Worm (Caenorhabditis elegans) whole organism, L4 larva: Measurements from ENCODE around the gene C06C6.7.
A peak's percentile ranks its signal among the peaks of the same experiment; 100 is the strongest.

Experiments used
- D1046.2 ChIP-seq: fragments of 200-800 bp; sonication (Bioruptor generic); IDR thresholded peaks from 2 replicates; pipeline ENCODE4 v1.3.6; 2022; ENCODE audit warnings: missing genetic modification characterization, missing compliant biosample characterization
- Y48G9A.11 ChIP-seq: fragments of 200-800 bp; sonication (Bioruptor generic); IDR thresholded peaks from 2 replicates; pipeline ENCODE4 v1.3.6; 2022; ENCODE audit warnings: missing genetic modification reagents, missing genetic modification characterization, missing compliant biosample characterization
- Y5F2A.4 ChIP-seq: fragments of 200-800 bp; sonication (Bioruptor generic); optimal IDR thresholded peaks from 2 replicates; lab custom pipeline; 2018; ENCODE audit warnings: mild to moderate bottlenecking, missing genetic modification characterization, missing compliant biosample characterization
- aha-1 ChIP-seq: fragments of 150-350 bp; peaks from one replicate; lab custom pipeline; 2014; ENCODE audit warnings: missing biosample characterization, missing genetic modification characterization
- aly-2 ChIP-seq: sonication (generic microtip); optimal IDR thresholded peaks from 2 replicates; lab custom pipeline; 2018; ENCODE audit warnings: missing biosample characterization, missing genetic modification characterization
- arid-1 ChIP-seq: fragments of 200-800 bp; sonication (Bioruptor generic); conservative IDR thresholded peaks from 2 replicates; pipeline ENCODE4 v1.3.6; 2022; ENCODE audit warnings: missing genetic modification reagents, missing genetic modification characterization, missing compliant biosample characterization
- ceh-28 ChIP-seq: fragments of 150-350 bp; optimal IDR thresholded peaks from 2 replicates; lab custom pipeline; 2014; ENCODE audit warnings: missing biosample characterization, missing genetic modification reagents, missing genetic modification characterization
- cey-2 ChIP-seq: sonication (generic microtip); optimal IDR thresholded peaks from 3 replicates; lab custom pipeline; 2017; ENCODE audit warnings: missing genetic modification characterization, mild to moderate bottlenecking, missing compliant biosample characterization, antibody characterized with exemption, borderline replicate concordance; ENCODE audit not compliant: insufficient read depth
- daf-12 ChIP-seq: fragments of 150-350 bp; optimal IDR thresholded peaks from 2 replicates; lab custom pipeline; 2014; ENCODE audit warnings: missing biosample characterization, missing genetic modification reagents, missing genetic modification characterization
- daf-16 ChIP-seq, 3 experiments: sonication (generic microtip); optimal IDR thresholded peaks; 2 replicates each; lab custom pipeline; 2016 to 2017; ENCODE audit warnings: missing genetic modification characterization in 3 of 3, missing genetic modification reagents in 3 of 3, mild to moderate bottlenecking in 2 of 3, missing compliant biosample characterization in 2 of 3, missing biosample characterization in 1 of 3, moderate library complexity in 1 of 3
- egl-43 ChIP-seq: fragments of 200-800 bp; sonication (Bioruptor generic); IDR thresholded peaks from 2 replicates; pipeline ENCODE4 v1.3.6; 2022; ENCODE audit warnings: missing genetic modification reagents, missing genetic modification characterization, missing compliant biosample characterization
- fkh-10 ChIP-seq: fragments of 150-350 bp; optimal IDR thresholded peaks from 2 replicates; lab custom pipeline; 2014; ENCODE audit warnings: missing biosample characterization, missing genetic modification reagents, missing genetic modification characterization
- fos-1 ChIP-seq: fragments of 150-350 bp; optimal IDR thresholded peaks from 2 replicates; lab custom pipeline; 2014; ENCODE audit warnings: missing biosample characterization, missing genetic modification characterization
- hif-1 ChIP-seq, 2 experiments: sonication (generic microtip); optimal IDR thresholded peaks; 2 replicates each; lab custom pipeline; 2016 to 2017; ENCODE audit warnings: missing compliant biosample characterization in 2 of 2, missing genetic modification characterization in 2 of 2, missing genetic modification reagents in 2 of 2, missing genotype in 2 of 2, mild to moderate bottlenecking in 1 of 2
- jun-1 ChIP-seq: fragments of 150-350 bp; optimal IDR thresholded peaks from 2 replicates; lab custom pipeline; 2014; ENCODE audit warnings: missing biosample characterization, missing genetic modification reagents, missing genetic modification characterization
- lin-13 ChIP-seq: fragments of 150-350 bp; optimal IDR thresholded peaks from 2 replicates; lab custom pipeline; 2014; ENCODE audit warnings: missing biosample characterization, missing genetic modification reagents, missing genetic modification characterization
- lin-39 ChIP-seq: fragments of 150-350 bp; optimal IDR thresholded peaks from 2 replicates; lab custom pipeline; 2014; ENCODE audit warnings: missing biosample characterization, missing genetic modification reagents, missing genetic modification characterization
- lir-3 ChIP-seq: sonication (generic microtip); optimal IDR thresholded peaks from 2 replicates; lab custom pipeline; 2016; ENCODE audit warnings: mild to moderate bottlenecking, missing genetic modification characterization, missing compliant biosample characterization
- madf-5 ChIP-seq, 2 experiments: fragments of 200-800 bp; sonication (Bioruptor generic); IDR thresholded peaks; 2 replicates each; pipeline ENCODE4 v1.3.6; 2022; ENCODE audit warnings: missing compliant biosample characterization in 2 of 2, missing genetic modification characterization in 2 of 2
- madf-9 ChIP-seq: fragments of 200-800 bp; sonication (Bioruptor generic); conservative IDR thresholded peaks from 2 replicates; pipeline ENCODE4 v1.3.6; 2022; ENCODE audit warnings: missing genetic modification reagents, missing genetic modification characterization, missing compliant biosample characterization
- mdl-1 ChIP-seq, 2 experiments: fragments of 150-350 bp in 1 of 2; sonication (generic microtip) in 1 of 2; optimal IDR thresholded peaks; 2 replicates each; lab custom pipeline; 2014 to 2017; ENCODE audit warnings: missing biosample characterization in 2 of 2, missing genetic modification characterization in 2 of 2
- nhr-102 ChIP-seq: sonication (generic microtip); optimal IDR thresholded peaks from 2 replicates; lab custom pipeline; 2016; ENCODE audit warnings: mild to moderate bottlenecking, missing genetic modification characterization, moderate library complexity, missing compliant biosample characterization
- nhr-111 ChIP-seq: fragments of 200-800 bp; sonication (Bioruptor generic); optimal IDR thresholded peaks from 2 replicates; lab custom pipeline; 2018; ENCODE audit warnings: mild to moderate bottlenecking, missing genetic modification characterization, missing compliant biosample characterization
- nhr-237 ChIP-seq: sonication (generic microtip); optimal IDR thresholded peaks from 2 replicates; lab custom pipeline; 2017; ENCODE audit warnings: missing biosample characterization, missing genetic modification characterization
- nhr-28 ChIP-seq: fragments of 150-350 bp; optimal IDR thresholded peaks from 2 replicates; lab custom pipeline; 2014; ENCODE audit warnings: missing biosample characterization, missing genetic modification characterization
- nhr-6 ChIP-seq: fragments of 150-350 bp; optimal IDR thresholded peaks from 2 replicates; lab custom pipeline; 2014; ENCODE audit warnings: missing biosample characterization, missing genetic modification characterization
- php-3 ChIP-seq: fragments of 200-800 bp; sonication (Bioruptor generic); IDR thresholded peaks from 2 replicates; pipeline ENCODE4 v1.3.6; 2022; ENCODE audit warnings: missing genetic modification reagents, missing genetic modification characterization, missing compliant biosample characterization
- pqm-1 ChIP-seq: sonication (generic microtip); optimal IDR thresholded peaks from 2 replicates; lab custom pipeline; 2017; ENCODE audit warnings: missing biosample characterization, missing genetic modification characterization
- rbr-2 ChIP-seq: sonication (generic microtip); optimal IDR thresholded peaks from 2 replicates; lab custom pipeline; 2016; ENCODE audit warnings: missing genotype, missing genetic modification characterization, missing compliant biosample characterization
- snpc-1.2 ChIP-seq: fragments of 200-800 bp; sonication (Bioruptor generic); IDR thresholded peaks from 2 replicates; pipeline ENCODE4 v1.3.6; 2022; ENCODE audit warnings: missing genetic modification reagents, missing genetic modification characterization, missing compliant biosample characterization
- unc-39 ChIP-seq: sonication (generic microtip); optimal IDR thresholded peaks from 2 replicates; lab custom pipeline; 2017; ENCODE audit warnings: missing biosample characterization, missing genetic modification characterization
- zag-1 ChIP-seq: fragments of 150-350 bp; optimal IDR thresholded peaks from 2 replicates; lab custom pipeline; 2014; ENCODE audit warnings: missing biosample characterization, missing genetic modification characterization
- zip-11 ChIP-seq: fragments of 200-800 bp; sonication (Bioruptor generic); IDR thresholded peaks from 2 replicates; pipeline ENCODE4 v1.3.6; 2022; ENCODE audit warnings: missing genetic modification characterization, missing compliant biosample characterization
- zip-2 ChIP-seq: fragments of 150-350 bp; optimal IDR thresholded peaks from 2 replicates; lab custom pipeline; 2014; ENCODE audit warnings: missing biosample characterization, missing genetic modification characterization
- ztf-11 ChIP-seq: fragments of 150-350 bp; optimal IDR thresholded peaks from 2 replicates; lab custom pipeline; 2014; ENCODE audit warnings: missing biosample characterization, missing genetic modification characterization

Gene C06C6.7

ce11 chrV:15991850-15992249 is at the start of gene C06C6.7:
C06C6.7 (plus strand) TSS chrV:15992150.
- TF ChIP-seq aha-1, result peak; percentile 2

DNA sequence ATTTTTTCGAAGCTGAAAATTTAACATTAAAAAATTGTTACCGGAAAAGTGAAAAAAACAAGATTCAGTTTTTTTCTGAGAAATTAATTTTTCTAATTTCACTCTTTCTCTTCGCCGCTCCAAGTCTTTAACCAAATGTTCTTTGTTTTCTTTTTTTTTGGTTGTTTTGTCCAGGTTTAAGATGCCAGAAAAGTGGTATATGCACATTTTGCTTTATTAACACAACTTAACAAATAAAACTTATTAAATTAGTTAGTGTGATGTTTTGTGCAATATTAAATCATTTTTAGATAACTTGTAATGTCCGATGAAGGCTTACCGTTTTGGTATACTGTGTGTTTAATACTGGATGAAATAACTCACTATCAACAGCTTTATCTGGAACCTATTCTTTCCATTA is 48.8 kb upstream of the C06C6.7 start, which contains the start of gene srw-53:
Gene srw-53, plus strand, starts transcription at position 301 of the 400 bp plus-strand sequence.
- TF ChIP-seq nhr-28 (tag; lab: Kevin White, UChicago) (no peak), zip-11 (GFP tag; lab: Robert Waterston, UW) (no peak), aly-2 (no peak), daf-16 (GFP tag; optimal IDR thresholded peaks at IDR 0.05; lab: Kevin White, UChicago) (no peak), daf-16 (tag; optimal IDR thresholded peaks at IDR 0.05; lab: Kevin White, UChicago) (no peak), madf-9 (GFP tag; lab: Robert Waterston, UW) (no peak), lir-3 (tag; lab: Kevin White, UChicago) (no peak), pqm-1 (no peak), D1046.2 (GFP tag; lab: Robert Waterston, UW) (no peak), hif-1 (tag; optimal IDR thresholded peaks at IDR 0.05; lab: Kevin White, UChicago) (no peak), madf-5 (GFP tag; IDR thresholded peaks at IDR 0.05; lab: Robert Waterston, UW) (no peak), fkh-10 (GFP tag; lab: Kevin White, UChicago) (no peak), nhr-102 (tag; lab: Kevin White, UChicago) (no peak), fos-1 (tag; lab: Kevin White, UChicago) (no peak), unc-39 (tag; lab: Kevin White, UChicago) (no peak), jun-1 (tag; lab: Kevin White, UChicago) (no peak), nhr-111 (GFP tag; lab: Kevin White, UChicago) (no peak), nhr-6 (tag; lab: Kevin White, UChicago) (no peak), php-3 (GFP tag; lab: Robert Waterston, UW) (no peak), cey-2 (tag; lab: Kevin White, UChicago) (no peak), snpc-1.2 (GFP tag; lab: Robert Waterston, UW) (no peak)

ce11 chrV:15950903-15951302 is 41.0 kb upstream of the C06C6.7 start, which contains the start of gene srw-59:
srw-59 (minus strand) TSS chrV:15951003.
- no peak for TF ChIP-seq nhr-111 (GFP tag; lab: Kevin White, UChicago)
- no peak for TF ChIP-seq rbr-2 (tag; lab: Kevin White, UChicago)
- TF ChIP-seq egl-43, result no peak
- TF ChIP-seq zag-1 (tag; lab: Kevin White, UChicago), result no peak
- no peak for TF ChIP-seq ceh-28 (tag; lab: Kevin White, UChicago)
- no peak for TF ChIP-seq zip-2 (tag; lab: Kevin White, UChicago)
- no peak for TF ChIP-seq aly-2
- TF ChIP-seq daf-12 (tag; lab: Kevin White, UChicago), result no peak
- TF ChIP-seq Y5F2A.4 (GFP tag; lab: Kevin White, UChicago), result no peak
- no peak for TF ChIP-seq mdl-1 (tag; optimal IDR thresholded peaks at IDR 0.05; lab: Kevin White, UChicago)
- no peak for TF ChIP-seq lin-13 (GFP tag; lab: Kevin White, UChicago)
- no peak for TF ChIP-seq Y48G9A.11 (GFP tag; lab: Robert Waterston, UW)
- TF ChIP-seq, all 104 proteins: peak for 0

DNA sequence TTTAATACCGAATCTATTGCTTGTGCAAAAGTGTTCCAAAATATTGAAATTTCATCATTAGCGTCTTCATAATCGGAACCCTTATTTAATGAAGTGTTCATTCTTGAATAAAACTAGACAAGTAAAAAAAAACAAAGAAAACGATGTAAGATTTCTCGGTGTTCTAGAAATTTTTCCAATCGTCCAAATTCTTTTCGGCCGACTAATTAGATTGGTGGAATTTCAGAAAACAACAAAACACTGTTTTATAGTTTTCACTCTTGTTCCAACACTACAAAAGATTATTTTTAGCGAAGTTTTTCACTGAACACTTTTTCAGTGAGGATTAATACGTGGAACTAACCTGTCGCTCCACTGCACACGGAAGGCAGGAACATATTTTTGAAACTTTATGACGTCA is 39.2 kb upstream of the C06C6.7 start, which contains the start of gene srw-56:
Gene srw-56, minus strand, starts transcription at position 101 of the 400 bp plus-strand sequence.
- no peak for TF ChIP-seq daf-16 (GFP tag; optimal IDR thresholded peaks at IDR 0.05; lab: Kevin White, UChicago)
- TF ChIP-seq daf-16 (tag; optimal IDR thresholded peaks at IDR 0.05; lab: Kevin White, UChicago), result no peak
- TF ChIP-seq lin-39 (tag; lab: Kevin White, UChicago), result no peak
- TF ChIP-seq nhr-237 (tag; lab: Kevin White, UChicago), result no peak
- no peak for TF ChIP-seq pqm-1
- no peak for TF ChIP-seq ztf-11
- no peak for TF ChIP-seq arid-1 (GFP tag; lab: Robert Waterston, UW)
